Fruit fly (Drosophila melanogaster) S2 (cell line): ENCODE results near the gene CG12106.
A peak's percentile ranks its signal among the peaks of the same experiment; 100 is the strongest.

Source experiments
- CG8478 ChIP-seq: fragments of >200 bp; optimal IDR thresholded peaks from 2 replicates; lab custom pipeline; 2018
- CTCF ChIP-seq, 2 experiments: fragments of >200 bp; optimal IDR thresholded peaks; 2 replicates each; lab custom pipeline; 2018

DNA sequence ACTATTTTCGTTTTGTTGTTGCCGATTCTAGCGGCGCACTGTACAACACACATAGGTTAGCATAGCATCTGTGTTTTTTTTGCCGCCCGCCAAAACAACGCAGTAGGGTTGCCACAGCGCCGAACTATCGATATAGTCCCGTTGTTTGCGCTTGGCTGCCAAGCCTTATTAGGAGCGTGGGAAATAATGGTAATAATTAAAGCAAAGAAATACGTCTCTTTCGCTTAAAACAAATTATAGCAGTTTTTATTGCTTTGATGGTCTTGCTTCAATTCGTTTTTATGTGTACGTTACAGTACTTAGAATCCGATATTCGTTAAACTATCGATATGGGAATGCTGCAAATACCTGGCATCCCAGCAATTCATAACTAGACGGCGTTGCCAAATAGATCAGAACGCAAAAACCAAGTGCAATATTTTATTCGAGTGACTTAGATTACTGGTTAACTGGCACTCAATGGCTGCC, 49.8 kb downstream of the CG12106 start, which contains the start of the genes mxc and Larp7:
- TF ChIP-seq CTCF (optimal IDR thresholded peaks at IDR 0.05; lab: Kevin White, UChicago) (peak in 1 of 2 experiments; percentile 21), CG8478 (no peak)
